Fruit fly (Drosophila melanogaster) whole organism, embryonic: ENCODE data around the gene Lim1.

Experiments
- ATbp ChIP-seq: fragments of 200-800 bp; sonication (Bioruptor generic); optimal IDR thresholded peaks from 2 replicates; lab custom pipeline; 2017; ENCODE audit warnings: missing biosample characterization, mild to moderate bottlenecking, missing genetic modification characterization, missing genetic modification reagents
- Asciz ChIP-seq: fragments of 200-800 bp; sonication (Bioruptor generic); optimal IDR thresholded peaks from 2 replicates; lab custom pipeline; 2017; ENCODE audit warnings: missing biosample characterization, mild to moderate bottlenecking, missing genetic modification characterization, missing genetic modification reagents
- Atf6 ChIP-seq: fragments of 200-800 bp; sonication (Bioruptor generic); IDR thresholded peaks from 2 replicates; pipeline ENCODE4 v1.3.6; 2022; ENCODE audit warnings: missing biosample characterization, missing genetic modification characterization
- B-H1 ChIP-seq: fragments of 200-800 bp; sonication (Bioruptor generic); IDR thresholded peaks from 3 replicates; pipeline ENCODE4 v1.3.6; 2022; ENCODE audit warnings: missing biosample characterization, missing genetic modification characterization
- CG14441 ChIP-seq: fragments of 200-800 bp; sonication (Bioruptor generic); IDR thresholded peaks from 2 replicates; pipeline ENCODE4 v1.3.6; 2022; ENCODE audit warnings: missing biosample characterization, missing genetic modification characterization
- CG1602 ChIP-seq: fragments of 200-800 bp; sonication (Bioruptor generic); optimal IDR thresholded peaks from 3 replicates; lab custom pipeline; 2016; ENCODE audit warnings: missing biosample characterization, missing genetic modification characterization
- CG1603 ChIP-seq: fragments of 200-800 bp; sonication (Bioruptor generic); optimal IDR thresholded peaks from 2 replicates; lab custom pipeline; 2019; ENCODE audit warnings: missing biosample characterization, mild to moderate bottlenecking, missing genetic modification characterization, moderate library complexity
- CG18476 ChIP-seq: fragments of 200-800 bp; sonication (Bioruptor generic); optimal IDR thresholded peaks from 2 replicates; lab custom pipeline; 2016; ENCODE audit warnings: missing biosample characterization, mild to moderate bottlenecking, missing genetic modification characterization
- CG18599 ChIP-seq: fragments of 200-800 bp; sonication (Bioruptor generic); optimal IDR thresholded peaks from 3 replicates; lab custom pipeline; 2017; ENCODE audit warnings: missing biosample characterization, missing genetic modification characterization, mild to moderate bottlenecking, moderate library complexity, missing genetic modification reagents
- CG32532 ChIP-seq: fragments of 200-800 bp; sonication (Bioruptor generic); IDR thresholded peaks from 2 replicates; pipeline ENCODE4 v1.3.6; 2022; ENCODE audit warnings: missing biosample characterization, missing genetic modification characterization
- CG3407 ChIP-seq: fragments of 200-800 bp; sonication (Bioruptor generic); optimal IDR thresholded peaks from 2 replicates; lab custom pipeline; 2018; ENCODE audit warnings: missing biosample characterization, mild to moderate bottlenecking, missing genetic modification characterization
- CG4707 ChIP-seq: fragments of 200-800 bp; sonication (Bioruptor generic); optimal IDR thresholded peaks from 2 replicates; lab custom pipeline; 2018; ENCODE audit warnings: missing biosample characterization, mild to moderate bottlenecking, missing genetic modification characterization, moderate library complexity
- CG7928 ChIP-seq: fragments of 200-800 bp; sonication (Bioruptor generic); optimal IDR thresholded peaks from 2 replicates; lab custom pipeline; 2017; ENCODE audit warnings: missing biosample characterization, mild to moderate bottlenecking, missing genetic modification characterization
- CG8388 ChIP-seq: fragments of 200-800 bp; sonication (Bioruptor generic); optimal IDR thresholded peaks from 2 replicates; lab custom pipeline; 2019; ENCODE audit warnings: missing biosample characterization, mild to moderate bottlenecking, missing genetic modification characterization, moderate library complexity
- CG9727 ChIP-seq: fragments of 200-800 bp; sonication (Bioruptor generic); optimal IDR thresholded peaks from 3 replicates; lab custom pipeline; 2017; ENCODE audit warnings: missing biosample characterization, mild to moderate bottlenecking, missing genetic modification characterization
- CTCF ChIP-seq: fragments of 200-800 bp; sonication (Bioruptor generic); optimal IDR thresholded peaks from 2 replicates; lab custom pipeline; 2017; ENCODE audit warnings: missing biosample characterization, mild to moderate bottlenecking, missing genetic modification characterization, moderate library complexity
- CrebB ChIP-seq: fragments of 200-800 bp; sonication (Bioruptor generic); optimal IDR thresholded peaks from 3 replicates; lab custom pipeline; 2018; ENCODE audit warnings: missing biosample characterization, mild to moderate bottlenecking, missing genetic modification characterization
- D19A ChIP-seq: fragments of 200-800 bp; optimal IDR thresholded peaks from 3 replicates; lab custom pipeline; 2019; ENCODE audit warnings: missing biosample characterization, mild to moderate bottlenecking, missing genetic modification characterization, moderate library complexity
- Dek ChIP-seq: fragments of 200-800 bp; sonication (Bioruptor generic); optimal IDR thresholded peaks from 3 replicates; lab custom pipeline; 2019; ENCODE audit warnings: missing biosample characterization, mild to moderate bottlenecking, missing genetic modification characterization, moderate library complexity
- Dip3 ChIP-seq: fragments of 200-800 bp; sonication (Bioruptor generic); optimal IDR thresholded peaks from 3 replicates; lab custom pipeline; 2016; ENCODE audit warnings: missing biosample characterization, missing genetic modification characterization
- Fer2 ChIP-seq: fragments of 200-800 bp; sonication (Bioruptor generic); optimal IDR thresholded peaks from 2 replicates; lab custom pipeline; 2018; ENCODE audit warnings: missing biosample characterization, mild to moderate bottlenecking, missing genetic modification characterization, moderate library complexity
- Gsc ChIP-seq: fragments of 200-800 bp; sonication (Bioruptor generic); IDR thresholded peaks from 2 replicates; pipeline ENCODE4 v1.3.6; 2022; ENCODE audit warnings: missing biosample characterization, missing genetic modification characterization
- HLH3B ChIP-seq: fragments of 200-800 bp; sonication (Bioruptor generic); IDR thresholded peaks from 2 replicates; pipeline ENCODE4 v1.3.6; 2022; ENCODE audit warnings: missing biosample characterization, missing genetic modification characterization
- Kr ChIP-seq: fragments of 200-800 bp; sonication (Bioruptor generic); optimal IDR thresholded peaks from 2 replicates; lab custom pipeline; 2017; ENCODE audit warnings: missing biosample characterization, mild to moderate bottlenecking, missing genetic modification characterization
- Mad ChIP-seq: fragments of 200-800 bp; sonication (Bioruptor generic); optimal IDR thresholded peaks from 2 replicates; lab custom pipeline; 2016; ENCODE audit warnings: missing biosample characterization, missing genetic modification characterization
- Mrtf ChIP-seq: fragments of 200-800 bp; sonication (Bioruptor generic); IDR thresholded peaks from 3 replicates; pipeline ENCODE4 v1.3.6; 2022; ENCODE audit warnings: missing biosample characterization, missing genetic modification characterization
- NfI ChIP-seq: fragments of 200-800 bp; sonication (Bioruptor generic); optimal IDR thresholded peaks from 3 replicates; lab custom pipeline; 2018; ENCODE audit warnings: missing biosample characterization, mild to moderate bottlenecking, missing genetic modification characterization, moderate library complexity
- Pdp1 ChIP-seq, 2 experiments: fragments of 200-800 bp; sonication (Bioruptor generic); optimal IDR thresholded peaks; 3 replicates each; lab custom pipeline; 2016; ENCODE audit warnings: missing biosample characterization in 2 of 2, missing genetic modification characterization in 2 of 2, mild to moderate bottlenecking in 1 of 2, moderate library complexity in 1 of 2
- Sin3A ChIP-seq: fragments of >200 bp; optimal IDR thresholded peaks from 2 replicates; lab custom pipeline; 2018
- Sox102F ChIP-seq: fragments of 200-800 bp; sonication (Bioruptor generic); optimal IDR thresholded peaks from 2 replicates; lab custom pipeline; 2018; ENCODE audit warnings: missing biosample characterization, mild to moderate bottlenecking, missing genetic modification characterization, moderate library complexity
- bsh ChIP-seq, 2 experiments: fragments of 200-800 bp; sonication (Bioruptor generic); optimal IDR thresholded peaks; 2 replicates each; lab custom pipeline; 2017 to 2018; ENCODE audit warnings: mild to moderate bottlenecking in 2 of 2, missing biosample characterization in 2 of 2, missing genetic modification characterization in 2 of 2, moderate library complexity in 1 of 2
- fd3F ChIP-seq: fragments of 200-800 bp; sonication (Bioruptor generic); optimal IDR thresholded peaks from 2 replicates; lab custom pipeline; 2018; ENCODE audit warnings: missing biosample characterization, mild to moderate bottlenecking, missing genetic modification characterization, moderate library complexity
- gce ChIP-seq: fragments of 200-800 bp; sonication (Bioruptor generic); IDR thresholded peaks from 3 replicates; pipeline ENCODE4 v1.3.6; 2022; ENCODE audit warnings: missing biosample characterization, missing genetic modification characterization
- gcm ChIP-seq: fragments of 200-800 bp; sonication (Bioruptor generic); optimal IDR thresholded peaks from 2 replicates; lab custom pipeline; 2019; ENCODE audit warnings: missing biosample characterization, mild to moderate bottlenecking, missing genetic modification characterization, moderate library complexity
- gfzf ChIP-seq: fragments of 200-800 bp; sonication (Bioruptor generic); optimal IDR thresholded peaks from 2 replicates; lab custom pipeline; 2016; ENCODE audit warnings: missing biosample characterization, mild to moderate bottlenecking, missing genetic modification characterization, moderate library complexity
- hkb ChIP-seq, 2 experiments: fragments of 200-800 bp in 1 of 2; fragments of >200 bp in 1 of 2; sonication (Bioruptor generic) in 1 of 2; IDR thresholded peaks in 1 of 2; optimal IDR thresholded peaks in 1 of 2; 2 replicates each; pipeline versions ENCODE4 v1.3.6 to Lab custom; 2017 to 2022; ENCODE audit warnings: missing biosample characterization in 1 of 2, missing genetic modification characterization in 1 of 2
- jigr1 ChIP-seq: fragments of 200-800 bp; sonication (Bioruptor generic); IDR thresholded peaks from 3 replicates; pipeline ENCODE4 v1.3.6; 2022; ENCODE audit warnings: missing biosample characterization, missing genetic modification characterization
- kay ChIP-seq: fragments of 200-800 bp; sonication (Bioruptor generic); optimal IDR thresholded peaks from 2 replicates; lab custom pipeline; 2016; ENCODE audit warnings: missing biosample characterization, missing genetic modification characterization
- ken ChIP-seq: fragments of 200-800 bp; sonication (Bioruptor generic); IDR thresholded peaks from 3 replicates; pipeline ENCODE4 v1.3.6; 2022; ENCODE audit warnings: missing biosample characterization, missing genetic modification characterization
- lab ChIP-seq: fragments of 200-800 bp; sonication (Bioruptor generic); optimal IDR thresholded peaks from 3 replicates; lab custom pipeline; 2017; ENCODE audit warnings: missing biosample characterization, missing genetic modification characterization, mild to moderate bottlenecking, moderate library complexity, missing genetic modification reagents
- nerfin-2 ChIP-seq: fragments of 200-800 bp; sonication (Bioruptor generic); IDR thresholded peaks from 2 replicates; pipeline ENCODE4 v1.3.6; 2022; ENCODE audit warnings: missing biosample characterization, missing genetic modification characterization; ENCODE audit not compliant: partially characterized antibody
- pita ChIP-seq: fragments of 200-800 bp; sonication (Bioruptor generic); optimal IDR thresholded peaks from 2 replicates; lab custom pipeline; 2017; ENCODE audit warnings: missing biosample characterization, mild to moderate bottlenecking, missing genetic modification characterization
- sisA ChIP-seq: fragments of 200-800 bp; sonication (Bioruptor generic); IDR thresholded peaks from 2 replicates; pipeline ENCODE4 v1.3.6; 2022; ENCODE audit warnings: missing biosample characterization, missing genetic modification characterization
- sqz ChIP-seq: fragments of 200-800 bp; sonication (Bioruptor generic); optimal IDR thresholded peaks from 3 replicates; lab custom pipeline; 2018; ENCODE audit warnings: missing biosample characterization, mild to moderate bottlenecking, missing genetic modification characterization
- stwl ChIP-seq: fragments of 200-800 bp; sonication (Bioruptor generic); optimal IDR thresholded peaks from 3 replicates; lab custom pipeline; 2018; ENCODE audit warnings: missing biosample characterization, mild to moderate bottlenecking, missing genetic modification characterization, moderate library complexity
- ttk ChIP-seq: fragments of 200-800 bp; sonication (Bioruptor generic); IDR thresholded peaks from 2 replicates; pipeline ENCODE4 v2.1.2; 2022; ENCODE audit warnings: missing biosample characterization, missing genetic modification characterization
- twi ChIP-seq: fragments of 200-800 bp; optimal IDR thresholded peaks from 2 replicates; lab custom pipeline; 2019; ENCODE audit warnings: missing biosample characterization, mild to moderate bottlenecking, missing genetic modification characterization, moderate library complexity
- vvl ChIP-seq: fragments of 200-800 bp; sonication (Bioruptor generic); IDR thresholded peaks from 2 replicates; pipeline ENCODE4 v1.3.6; 2022; ENCODE audit warnings: missing biosample characterization, missing genetic modification characterization

Gene Lim1

DNA sequence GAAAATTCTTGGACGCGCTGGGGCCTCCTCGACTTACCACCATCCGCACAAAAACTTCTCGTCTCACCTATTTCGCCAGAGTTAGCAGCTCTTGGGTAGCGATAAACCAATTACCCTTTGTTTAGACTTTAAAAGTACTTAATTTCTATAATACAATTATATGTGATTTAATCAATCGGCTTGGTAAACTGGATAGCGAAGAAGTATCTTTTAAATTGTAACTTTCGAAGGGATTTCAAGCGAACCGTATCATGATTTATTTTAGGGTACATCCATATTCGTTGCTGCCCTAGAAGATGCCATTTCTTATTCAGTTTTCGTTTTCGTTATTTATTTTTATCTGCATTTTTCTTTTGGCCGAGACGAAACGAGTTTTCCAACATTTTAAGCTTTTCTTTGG is 33.8 kb upstream of the Lim1 start (continued):
- no peak for TF ChIP-seq CG4707
- peak in 1 of 2 experiments; percentile 55 for TF ChIP-seq bsh (GFP tag; optimal IDR thresholded peaks at IDR 0.05; lab: Kevin White, UChicago)
- TF ChIP-seq gce (GFP tag; lab: Robert Waterston, UW) = no peak
- no peak for TF ChIP-seq CG18599 (GFP tag; lab: Kevin White, UChicago)
- no peak for TF ChIP-seq Sin3A (lab: Kevin White, UChicago)
- TF ChIP-seq D19A = peak; percentile 44
- TF ChIP-seq CG7928 (GFP tag; lab: Kevin White, UChicago) = no peak
- no peak for TF ChIP-seq Pdp1 (GFP tag; optimal IDR thresholded peaks at IDR 0.05; lab: Kevin White, UChicago)
- TF ChIP-seq fd3F (GFP tag; lab: Kevin White, UChicago) = no peak
- TF ChIP-seq Dip3 (GFP tag; lab: Kevin White, UChicago) = no peak
- no peak for TF ChIP-seq CG18476 (GFP tag; lab: Kevin White, UChicago)

DNA sequence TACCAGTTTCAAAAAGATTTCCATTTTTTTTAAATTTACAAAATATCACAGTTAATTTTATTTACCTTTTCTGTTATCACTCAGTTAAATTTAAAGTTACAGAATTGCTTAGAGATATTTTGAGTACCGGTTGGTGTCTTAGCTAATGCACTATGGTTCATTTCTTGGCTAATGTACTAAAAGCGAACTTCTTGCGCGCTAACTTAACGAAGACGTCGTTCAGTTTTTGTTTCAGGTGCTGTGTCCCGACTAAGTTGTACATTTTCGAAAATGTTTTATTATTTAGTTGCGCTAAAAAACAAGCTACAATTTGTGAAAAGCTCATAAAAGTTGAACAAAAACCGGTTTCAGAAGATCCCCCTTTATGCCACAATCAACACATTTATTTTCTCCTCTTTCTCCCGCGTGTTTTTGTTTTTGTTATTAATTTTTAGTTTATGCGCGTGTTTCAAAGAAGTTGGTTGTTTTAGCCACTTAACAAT is 32.3 kb upstream of the Lim1 start, which contains the start of gene CG12075:
Gene CG12075 (plus strand): TSS at position 432 of the 482 bp plus-strand sequence.
- TF ChIP-seq Mad (no peak), CTCF (peak; percentile 67), ken (no peak), Kr (GFP tag; lab: Kevin White, UChicago) (no peak), gfzf (GFP tag; lab: Kevin White, UChicago) (peak; percentile 25), Fer2 (tag; lab: Kevin White, UChicago) (no peak), Dip3 (GFP tag; lab: Kevin White, UChicago) (no peak), CG9727 (GFP tag; lab: Kevin White, UChicago) (no peak), fd3F (GFP tag; lab: Kevin White, UChicago) (no peak), Atf6 (GFP tag; lab: Robert Waterston, UW) (no peak), pita (GFP tag; lab: Kevin White, UChicago) (peak; percentile 62), kay (GFP tag; lab: Kevin White, UChicago) (no peak), CG32532 (GFP tag; lab: Robert Waterston, UW) (no peak), jigr1 (GFP tag; lab: Robert Waterston, UW) (no peak), CG1602 (GFP tag; lab: Kevin White, UChicago) (no peak), nerfin-2 (GFP tag; lab: Robert Waterston, UW) (no peak), CrebB (tag; lab: Kevin White, UChicago) (no peak), stwl (tag; lab: Kevin White, UChicago) (peak; percentile 56), Mrtf (no peak)

dm6 chrX:8837184-8837583 is 31.6 kb upstream of the Lim1 start:
- TF ChIP-seq ATbp (peak; percentile 52), gcm (GFP tag; lab: Kevin White, UChicago) (peak; percentile 31), CG14441 (GFP tag; lab: Robert Waterston, UW) (0 out of 2 replicates have a peak, but pooled peaks have one; percentile 36), Gsc (GFP tag; lab: Robert Waterston, UW) (no peak), hkb (optimal IDR thresholded peaks at IDR 0.05; lab: Kevin White, UChicago) (no peak), hkb (GFP tag; IDR thresholded peaks at IDR 0.05; lab: Robert Waterston, UW) (peak; percentile 48), CG1603 (peak; percentile 50), CG8388 (peak; percentile 48), ttk (GFP tag; lab: Robert Waterston, UW) (peak; percentile 68), B-H1 (GFP tag; lab: Robert Waterston, UW) (peak; percentile 17; the same call in 1 of the 3 replicates), lab (peak; percentile 27), Fer2 (tag; lab: Kevin White, UChicago) (peak; percentile 2), sisA (GFP tag; lab: Robert Waterston, UW) (peak; percentile 64), HLH3B (peak; percentile 67), Sox102F (GFP tag; lab: Kevin White, UChicago) (peak; percentile 72), vvl (peak; percentile 66), NfI (GFP tag; lab: Kevin White, UChicago) (no peak), Asciz (GFP tag; lab: Kevin White, UChicago) (peak; percentile 11), Dek (tag; lab: Kevin White, UChicago) (peak; percentile 4), sqz (GFP tag; lab: Kevin White, UChicago) (peak; percentile 25), twi (tag; lab: Kevin White, UChicago) (no peak), CG3407 (peak; percentile 19)
